Fruit fly (Drosophila melanogaster) whole organism, wandering third instar larva: Measurements from ENCODE around the gene Cmpk.

ENCODE experiments used
- Abd-B ChIP-seq: fragments of >200 bp; optimal IDR thresholded peaks from 2 replicates; lab custom pipeline; 2017; ENCODE audit warnings: missing biosample characterization, missing genetic modification characterization
- CG32264 ChIP-seq: fragments of 200-800 bp; sonication (Bioruptor generic); optimal IDR thresholded peaks from 2 replicates; lab custom pipeline; 2016; ENCODE audit warnings: missing biosample characterization, missing genetic modification characterization
- CG9705 ChIP-seq: fragments of 200-800 bp; sonication (Bioruptor generic); optimal IDR thresholded peaks from 2 replicates; lab custom pipeline; 2018; ENCODE audit warnings: missing biosample characterization, mild to moderate bottlenecking, missing genetic modification characterization
- CrebA ChIP-seq: fragments of 200-800 bp; sonication (Bioruptor generic); optimal IDR thresholded peaks from 2 replicates; lab custom pipeline; 2016; ENCODE audit warnings: missing biosample characterization, mild to moderate bottlenecking, missing genetic modification characterization, borderline replicate concordance
- Dfd ChIP-seq: fragments of >200 bp; optimal IDR thresholded peaks from 2 replicates; lab custom pipeline; 2017; ENCODE audit warnings: missing biosample characterization, missing genetic modification characterization
- GATAd ChIP-seq: sonication (Bioruptor generic); optimal IDR thresholded peaks from 2 replicates; lab custom pipeline; 2016; ENCODE audit warnings: missing biosample characterization, missing genetic modification characterization
- Hnf4 ChIP-seq: fragments of 200-800 bp; sonication (Bioruptor generic); optimal IDR thresholded peaks from 2 replicates; lab custom pipeline; 2016; ENCODE audit warnings: missing biosample characterization, mild to moderate bottlenecking, missing genetic modification characterization
- Hr78 ChIP-seq: fragments of >200 bp; optimal IDR thresholded peaks from 2 replicates; lab custom pipeline; 2017; ENCODE audit warnings: missing biosample characterization, missing genetic modification characterization
- Mio ChIP-seq: sonication (Bioruptor generic); optimal IDR thresholded peaks from 2 replicates; lab custom pipeline; 2016; ENCODE audit warnings: missing biosample characterization, missing genetic modification characterization
- Myc ChIP-seq: fragments of >200 bp; optimal IDR thresholded peaks from 2 replicates; lab custom pipeline; 2017
- OdsH ChIP-seq: fragments of 200-800 bp; sonication (Bioruptor generic); optimal IDR thresholded peaks from 2 replicates; lab custom pipeline; 2016; ENCODE audit warnings: missing biosample characterization, mild to moderate bottlenecking, missing genetic modification characterization
- Rel ChIP-seq, 2 experiments: fragments of 200-800 bp; sonication (Bioruptor generic) in 1 of 2; optimal IDR thresholded peaks; 2 replicates in 1 of 2; 3 replicates in 1 of 2; lab custom pipeline; 2016 to 2019; ENCODE audit warnings: mild to moderate bottlenecking in 2 of 2, missing biosample characterization in 2 of 2, missing genetic modification characterization in 2 of 2, moderate library complexity in 1 of 2
- br ChIP-seq: fragments of 200-800 bp; sonication (Bioruptor generic); optimal IDR thresholded peaks from 2 replicates; lab custom pipeline; 2016; ENCODE audit warnings: missing biosample characterization, missing genetic modification characterization
- brk ChIP-seq: fragments of 200-800 bp; sonication (Bioruptor generic); optimal IDR thresholded peaks from 2 replicates; lab custom pipeline; 2016; ENCODE audit warnings: missing biosample characterization, mild to moderate bottlenecking, missing genetic modification characterization
- dl ChIP-seq, 2 experiments: fragments of 175-275, 200-275 bp in 1 of 2; fragments of 200-275 bp in 1 of 2; sonication (Bioruptor generic); optimal IDR thresholded peaks; lab custom pipeline; 2018; ENCODE audit warnings: mild to moderate bottlenecking in 2 of 2, missing biosample characterization in 2 of 2, missing genetic modification characterization in 2 of 2, moderate library complexity in 2 of 2; ENCODE audit not compliant: partially characterized antibody in 2 of 2, insufficient read depth in 1 of 2
- dsf ChIP-seq: sonication (Bioruptor generic); optimal IDR thresholded peaks from 2 replicates; lab custom pipeline; 2016; ENCODE audit warnings: missing biosample characterization, missing genetic modification characterization, borderline replicate concordance
- foxo ChIP-seq, 2 experiments: fragments of 200-800 bp; sonication (Bioruptor generic); optimal IDR thresholded peaks; 2 replicates in 1 of 2; 3 replicates in 1 of 2; lab custom pipeline; 2016 to 2017; ENCODE audit warnings: missing biosample characterization in 2 of 2, missing genetic modification characterization in 2 of 2
- fru ChIP-seq: fragments of 200-800 bp; sonication (Bioruptor generic); optimal IDR thresholded peaks from 3 replicates; lab custom pipeline; 2016; ENCODE audit warnings: missing biosample characterization, mild to moderate bottlenecking, missing genetic modification characterization
- h ChIP-seq: fragments of 200-800 bp; sonication (Bioruptor generic); optimal IDR thresholded peaks from 3 replicates; lab custom pipeline; 2016; ENCODE audit warnings: missing biosample characterization, mild to moderate bottlenecking, missing genetic modification characterization
- jim ChIP-seq: fragments of 175-275, 200-325 bp; sonication (Bioruptor generic); optimal IDR thresholded peaks from 2 replicates; lab custom pipeline; 2016; ENCODE audit warnings: missing biosample characterization, mild to moderate bottlenecking, missing genetic modification characterization
- lola ChIP-seq: fragments of >200 bp; optimal IDR thresholded peaks from 2 replicates; lab custom pipeline; 2017; ENCODE audit warnings: missing biosample characterization, missing genetic modification characterization
- psq ChIP-seq: fragments of 200-800 bp; sonication (Bioruptor generic); optimal IDR thresholded peaks from 3 replicates; lab custom pipeline; 2017; ENCODE audit warnings: missing biosample characterization, mild to moderate bottlenecking, missing genetic modification characterization, moderate library complexity
- sage ChIP-seq: fragments of 200-800 bp; sonication (Bioruptor generic); optimal IDR thresholded peaks from 2 replicates; lab custom pipeline; 2016; ENCODE audit warnings: missing biosample characterization, mild to moderate bottlenecking, missing genetic modification characterization
- tai ChIP-seq: sonication (Bioruptor generic); optimal IDR thresholded peaks from 2 replicates; lab custom pipeline; 2016; ENCODE audit warnings: missing biosample characterization, missing genetic modification characterization
- usp ChIP-seq: fragments of >200 bp; optimal IDR thresholded peaks from 2 replicates; lab custom pipeline; 2017; ENCODE audit warnings: missing biosample characterization, missing genetic modification characterization
- woc ChIP-seq: sonication (Bioruptor generic); optimal IDR thresholded peaks from 2 replicates; lab custom pipeline; 2016; ENCODE audit warnings: missing biosample characterization, mild to moderate bottlenecking, missing genetic modification characterization

Gene Cmpk

dm6 chr3R:26036153-26037144 lies 18.8 kb downstream of the Cmpk start (continued):
- TF ChIP-seq GATAd (GFP tag; lab: Kevin White, UChicago): no peak
- peak; percentile 88 for TF ChIP-seq psq (GFP tag; lab: Kevin White, UChicago)
- TF ChIP-seq dsf (GFP tag; lab: Kevin White, UChicago): peak; percentile 55

dm6 chr3R:26035369-26035656 lies 19.9 kb downstream of the Cmpk start:
- TF ChIP-seq woc (GFP tag; lab: Kevin White, UChicago) (peak; percentile 25), OdsH (GFP tag; lab: Kevin White, UChicago) (no peak)

- TF ChIP-seq h (GFP tag; lab: Kevin White, UChicago): no peak
- no peak for TF ChIP-seq jim (GFP tag; lab: Kevin White, UChicago)
- no peak for TF ChIP-seq Mio (GFP tag; lab: Kevin White, UChicago)
- no peak for TF ChIP-seq CG32264 (GFP tag; lab: Kevin White, UChicago)
- TF ChIP-seq sage: no peak
- TF ChIP-seq foxo (GFP tag; optimal IDR thresholded peaks at IDR 0.05; lab: Kevin White, UChicago): no peak
- TF ChIP-seq usp (GFP tag; lab: Kevin White, UChicago): no peak
- TF ChIP-seq lola (GFP tag; lab: Kevin White, UChicago): no peak
- no peak for TF ChIP-seq dl (GFP tag; optimal IDR thresholded peaks at IDR 0.05; lab: Kevin White, UChicago; ENCODE audit: insufficient read depth in 1 of 2, partially characterized antibody in 2 of 2)
- TF ChIP-seq Rel (GFP tag; optimal IDR thresholded peaks at IDR 0.05; lab: Kevin White, UChicago): no peak
- no peak for TF ChIP-seq Rel (tag; optimal IDR thresholded peaks at IDR 0.05; lab: Kevin White, UChicago)
- no peak for TF ChIP-seq Myc (lab: Kevin White, UChicago)
- no peak for TF ChIP-seq brk (GFP tag; lab: Kevin White, UChicago)
- no peak for TF ChIP-seq br (GFP tag; lab: Kevin White, UChicago)
- TF ChIP-seq Hr78: no peak
- no peak for TF ChIP-seq Hnf4 (GFP tag; lab: Kevin White, UChicago)
Measured at dm6 chr3R:26034643-26035368, 20.4 kb downstream of the Cmpk start.

- TF ChIP-seq Myc (lab: Kevin White, UChicago): no peak
- TF ChIP-seq Hr78: no peak
- no peak for TF ChIP-seq dl (GFP tag; optimal IDR thresholded peaks at IDR 0.05; lab: Kevin White, UChicago; ENCODE audit: insufficient read depth in 1 of 2, partially characterized antibody in 2 of 2)
- no peak for TF ChIP-seq CG32264 (GFP tag; lab: Kevin White, UChicago)
Measured at dm6 chr3R:26032611-26033001, 22.6 kb downstream of the Cmpk start.

dm6 chr3R:26031968-26032610 lies 23.1 kb downstream of the Cmpk start:
- no peak for TF ChIP-seq fru (GFP tag; lab: Kevin White, UChicago)
- peak; percentile 22 for TF ChIP-seq Dfd (GFP tag; lab: Kevin White, UChicago)

dm6 chr3R:26030562-26030961 lies 24.7 kb downstream of the Cmpk start:
- no peak for TF ChIP-seq tai (GFP tag; lab: Kevin White, UChicago)
- no peak for TF ChIP-seq Dfd (GFP tag; lab: Kevin White, UChicago)
- TF ChIP-seq lola (GFP tag; lab: Kevin White, UChicago): no peak
- no peak for TF ChIP-seq sage
- no peak for TF ChIP-seq CrebA (GFP tag; lab: Kevin White, UChicago)
- no peak for TF ChIP-seq br (GFP tag; lab: Kevin White, UChicago)
- no peak for TF ChIP-seq CG9705 (GFP tag; lab: Kevin White, UChicago)
- TF ChIP-seq foxo (GFP tag; optimal IDR thresholded peaks at IDR 0.05; lab: Kevin White, UChicago): no peak
- TF ChIP-seq Abd-B (GFP tag; lab: Kevin White, UChicago): no peak
- TF ChIP-seq woc (GFP tag; lab: Kevin White, UChicago): no peak
- no peak for TF ChIP-seq OdsH (GFP tag; lab: Kevin White, UChicago)
